Worm (Caenorhabditis elegans) whole organism, young adult: Measurements from ENCODE around the gene F11A5.9.

Experiments used
- B0336.3 ChIP-seq: fragments of 200-800 bp; sonication (Bioruptor generic); IDR thresholded peaks from 2 replicates; pipeline ENCODE4 v1.3.6; 2022; ENCODE audit warnings: missing genetic modification characterization, missing compliant biosample characterization
- F22D6.2 ChIP-seq: sonication (generic microtip); optimal IDR thresholded peaks from 2 replicates; lab custom pipeline; 2016; ENCODE audit warnings: mild to moderate bottlenecking, missing genetic modification characterization, missing compliant biosample characterization
- F55B11.4 ChIP-seq: sonication (generic microtip); optimal IDR thresholded peaks from 2 replicates; lab custom pipeline; 2016; ENCODE audit warnings: missing compliant biosample characterization, missing genetic modification characterization, borderline replicate concordance; ENCODE audit not compliant: insufficient read depth
- K11D2.4 ChIP-seq: fragments of 200-800 bp; sonication (Bioruptor generic); IDR thresholded peaks from 2 replicates; pipeline ENCODE4 v1.3.6; 2022; ENCODE audit warnings: missing genetic modification reagents, missing genetic modification characterization, missing compliant biosample characterization
- Y53G8AR.9 ChIP-seq: fragments of 200-800 bp; sonication (Bioruptor generic); conservative IDR thresholded peaks from 2 replicates; pipeline ENCODE4 v1.3.6; 2022; ENCODE audit warnings: missing genetic modification reagents, missing genetic modification characterization, missing compliant biosample characterization
- Y67H2A.10 ChIP-seq: fragments of 200-800 bp; sonication (Bioruptor generic); conservative IDR thresholded peaks from 2 replicates; pipeline ENCODE4 v1.3.6; 2022; ENCODE audit warnings: missing genetic modification reagents, missing genetic modification characterization, missing compliant biosample characterization
- Y95B8A.8 ChIP-seq: fragments of 200-800 bp; sonication (Bioruptor generic); IDR thresholded peaks from 2 replicates; pipeline ENCODE4 v1.3.6; 2022; ENCODE audit warnings: missing genetic modification reagents, missing genetic modification characterization, missing compliant biosample characterization
- akir-1 ChIP-seq: fragments of 200-800 bp; sonication (Bioruptor generic); optimal IDR thresholded peaks from 2 replicates; lab custom pipeline; 2018; ENCODE audit warnings: mild to moderate bottlenecking, missing genetic modification characterization, moderate library complexity, missing compliant biosample characterization
- attf-6 ChIP-seq: fragments of 200-800 bp; sonication (Bioruptor generic); IDR thresholded peaks from 2 replicates; pipeline ENCODE4 v1.3.6; 2022; ENCODE audit warnings: missing genetic modification reagents, missing genetic modification characterization, missing compliant biosample characterization
- ccch-3 ChIP-seq: fragments of 200-800 bp; sonication (Bioruptor generic); optimal IDR thresholded peaks from 2 replicates; lab custom pipeline; 2018; ENCODE audit warnings: mild to moderate bottlenecking, missing genetic modification characterization, missing compliant biosample characterization
- cebp-1 ChIP-seq, 2 experiments: fragments of 200-800 bp in 1 of 2; sonication (Bioruptor generic) in 1 of 2; sonication (generic microtip) in 1 of 2; IDR thresholded peaks in 1 of 2; optimal IDR thresholded peaks in 1 of 2; 2 replicates each; pipeline versions ENCODE4 v1.3.6 to Lab custom; 2017 to 2022; ENCODE audit warnings: missing compliant biosample characterization in 2 of 2, missing genetic modification characterization in 2 of 2, mild to moderate bottlenecking in 1 of 2, missing genetic modification reagents in 1 of 2, moderate library complexity in 1 of 2
- ceh-100 ChIP-seq: fragments of 200-800 bp; sonication (Bioruptor generic); IDR thresholded peaks from 2 replicates; pipeline ENCODE4 v1.3.6; 2022; ENCODE audit warnings: missing genetic modification reagents, missing genetic modification characterization, missing compliant biosample characterization
- ceh-91 ChIP-seq: fragments of 200-800 bp; sonication (Bioruptor generic); IDR thresholded peaks from 2 replicates; pipeline ENCODE4 v1.3.6; 2022; ENCODE audit warnings: missing genetic modification reagents, missing genetic modification characterization, missing compliant biosample characterization
- die-1 ChIP-seq: sonication (generic microtip); optimal IDR thresholded peaks from 2 replicates; lab custom pipeline; 2016; ENCODE audit warnings: missing genotype, mild to moderate bottlenecking, missing genetic modification characterization, missing compliant biosample characterization
- dpl-1 ChIP-seq: fragments of 150-350 bp; optimal IDR thresholded peaks from 2 replicates; lab custom pipeline; 2014; ENCODE audit warnings: missing biosample characterization, missing genetic modification reagents, missing genetic modification characterization
- efl-1 ChIP-seq: fragments of 150-350 bp; optimal IDR thresholded peaks from 2 replicates; lab custom pipeline; 2014; ENCODE audit warnings: missing biosample characterization, missing genetic modification reagents, missing genetic modification characterization
- egl-44 ChIP-seq: fragments of 200-800 bp; sonication (Bioruptor generic); IDR thresholded peaks from 2 replicates; pipeline ENCODE4 v1.3.6; 2022; ENCODE audit warnings: missing genetic modification reagents, missing genetic modification characterization, missing compliant biosample characterization
- egrh-3 ChIP-seq: fragments of 200-800 bp; sonication (Bioruptor generic); IDR thresholded peaks from 2 replicates; pipeline ENCODE4 v1.3.6; 2022; ENCODE audit warnings: missing genetic modification reagents, missing genetic modification characterization, missing compliant biosample characterization
- ekl-4 ChIP-seq: fragments of 200-800 bp; sonication (Bioruptor generic); IDR thresholded peaks from 2 replicates; pipeline ENCODE4 v1.3.6; 2022; ENCODE audit warnings: missing genetic modification reagents, missing genetic modification characterization, missing compliant biosample characterization
- hlh-12 ChIP-seq: sonication (generic microtip); optimal IDR thresholded peaks from 2 replicates; lab custom pipeline; 2016; ENCODE audit warnings: missing genetic modification characterization, missing compliant biosample characterization
- hmg-20 ChIP-seq: fragments of 200-800 bp; sonication (Bioruptor generic); IDR thresholded peaks from 2 replicates; pipeline ENCODE4 v1.3.6; 2022; ENCODE audit warnings: missing genetic modification reagents, missing genetic modification characterization, missing compliant biosample characterization
- hrde-1 ChIP-seq: sonication (generic microtip); optimal IDR thresholded peaks from 2 replicates; lab custom pipeline; 2016; ENCODE audit warnings: missing genetic modification characterization, mild to moderate bottlenecking, missing compliant biosample characterization, moderate library complexity, missing genotype, missing genetic modification reagents, borderline replicate concordance
- let-526 ChIP-seq: fragments of 200-800 bp; sonication (Bioruptor generic); IDR thresholded peaks from 2 replicates; pipeline ENCODE4 v1.3.6; 2022; ENCODE audit warnings: missing genetic modification reagents, missing genetic modification characterization, missing compliant biosample characterization
- let-607 ChIP-seq, 2 experiments: fragments of 200-800 bp in 1 of 2; sonication (Bioruptor generic) in 1 of 2; sonication (generic microtip) in 1 of 2; optimal IDR thresholded peaks; 2 replicates each; lab custom pipeline; 2016 to 2018; ENCODE audit warnings: mild to moderate bottlenecking in 2 of 2, missing compliant biosample characterization in 2 of 2, missing genetic modification characterization in 2 of 2, moderate library complexity in 2 of 2, missing genotype in 1 of 2
- lin-26 ChIP-seq: fragments of 200-800 bp; sonication (Bioruptor generic); IDR thresholded peaks from 2 replicates; pipeline ENCODE4 v1.3.6; 2022; ENCODE audit warnings: missing genetic modification reagents, missing genetic modification characterization, missing compliant biosample characterization
- lin-35 ChIP-seq, 3 experiments: fragments of 150-350 bp in 2 of 3; sonication (generic microtip) in 1 of 3; optimal IDR thresholded peaks; 2 replicates each; lab custom pipeline; 2014 to 2018; ENCODE audit warnings: missing biosample characterization in 3 of 3, missing genetic modification characterization in 3 of 3, missing genetic modification reagents in 3 of 3
- madf-3 ChIP-seq: fragments of 200-800 bp; sonication (Bioruptor generic); IDR thresholded peaks from 2 replicates; pipeline ENCODE4 v1.3.6; 2022; ENCODE audit warnings: missing genetic modification reagents, missing genetic modification characterization, missing compliant biosample characterization
- mxl-1 ChIP-seq: sonication (generic microtip); optimal IDR thresholded peaks from 2 replicates; lab custom pipeline; 2016; ENCODE audit warnings: missing genetic modification characterization, missing compliant biosample characterization
- nhr-179 ChIP-seq: sonication (generic microtip); optimal IDR thresholded peaks from 2 replicates; lab custom pipeline; 2016; ENCODE audit warnings: mild to moderate bottlenecking, missing genetic modification characterization, missing compliant biosample characterization
- pbrm-1 ChIP-seq: fragments of 200-800 bp; sonication (Bioruptor generic); IDR thresholded peaks from 2 replicates; pipeline ENCODE4 v1.3.6; 2022; ENCODE audit warnings: missing genetic modification reagents, missing genetic modification characterization, missing compliant biosample characterization
- rcor-1 ChIP-seq: fragments of 200-800 bp; sonication (Bioruptor generic); IDR thresholded peaks from 2 replicates; pipeline ENCODE4 v1.3.6; 2022; ENCODE audit warnings: missing genetic modification reagents, missing genetic modification characterization, missing compliant biosample characterization
- rec-8 ChIP-seq, 2 experiments: sonication (generic microtip); optimal IDR thresholded peaks; 2 replicates each; lab custom pipeline; 2016; ENCODE audit warnings: mild to moderate bottlenecking in 2 of 2, missing genetic modification characterization in 2 of 2, missing genetic modification reagents in 2 of 2, missing genotype in 2 of 2, missing biosample characterization in 1 of 2, missing compliant biosample characterization in 1 of 2, moderate library complexity in 1 of 2
- rpc-1 ChIP-seq, 2 experiments: fragments of 150-350 bp in 1 of 2; sonication (generic microtip) in 1 of 2; optimal IDR thresholded peaks; 2 replicates each; lab custom pipeline; 2014 to 2018; ENCODE audit warnings: missing biosample characterization in 1 of 2, missing genetic modification characterization in 1 of 2, missing genetic modification reagents in 1 of 2, missing genotype in 1 of 2
- sea-2 ChIP-seq: fragments of 200-800 bp; sonication (Bioruptor generic); IDR thresholded peaks from 2 replicates; pipeline ENCODE4 v1.3.6; 2022; ENCODE audit warnings: missing genetic modification characterization, missing compliant biosample characterization
- snpc-4 ChIP-seq, 5 experiments: fragments of 150-350 bp in 1 of 5; sonication (generic microtip) in 4 of 5; optimal IDR thresholded peaks; 2 replicates each; lab custom pipeline; 2014 to 2018; ENCODE audit warnings: missing genetic modification characterization in 5 of 5, missing biosample characterization in 3 of 5, antibody characterized with exemption in 2 of 5, mild to moderate bottlenecking in 2 of 5, missing compliant biosample characterization in 2 of 5, missing genotype in 2 of 5, moderate library complexity in 2 of 5, missing genetic modification reagents in 1 of 5
- zfh-2 ChIP-seq: fragments of 200-800 bp; sonication (Bioruptor generic); conservative IDR thresholded peaks from 2 replicates; pipeline ENCODE4 v1.3.6; 2022; ENCODE audit warnings: missing genetic modification reagents, missing genetic modification characterization, missing compliant biosample characterization
- zim-3 ChIP-seq: sonication (generic microtip); optimal IDR thresholded peaks from 2 replicates; lab custom pipeline; 2017; ENCODE audit warnings: mild to moderate bottlenecking, missing genetic modification characterization, moderate library complexity, missing compliant biosample characterization
- ztf-18 ChIP-seq: sonication (generic microtip); optimal IDR thresholded peaks from 2 replicates; lab custom pipeline; 2016; ENCODE audit warnings: missing genotype, mild to moderate bottlenecking, missing genetic modification characterization, missing compliant biosample characterization
- ztf-26 ChIP-seq: sonication (generic microtip); optimal IDR thresholded peaks from 2 replicates; lab custom pipeline; 2017; ENCODE audit warnings: missing genetic modification characterization, missing compliant biosample characterization

The F11A5.9 gene

ce11 chrV:16202618-16203017 lies 12.1 kb upstream of the F11A5.9 start, which contains the start of gene F11A5.18 (continued):
- TF ChIP-seq snpc-4 (GFP tag; optimal IDR thresholded peaks at IDR 0.05; lab: Kevin White, UChicago) (no peak), snpc-4 (tag; optimal IDR thresholded peaks at IDR 0.05; lab: Kevin White, UChicago) (no peak)
- TF ChIP-seq, all 124 proteins: peak for 0

DNA sequence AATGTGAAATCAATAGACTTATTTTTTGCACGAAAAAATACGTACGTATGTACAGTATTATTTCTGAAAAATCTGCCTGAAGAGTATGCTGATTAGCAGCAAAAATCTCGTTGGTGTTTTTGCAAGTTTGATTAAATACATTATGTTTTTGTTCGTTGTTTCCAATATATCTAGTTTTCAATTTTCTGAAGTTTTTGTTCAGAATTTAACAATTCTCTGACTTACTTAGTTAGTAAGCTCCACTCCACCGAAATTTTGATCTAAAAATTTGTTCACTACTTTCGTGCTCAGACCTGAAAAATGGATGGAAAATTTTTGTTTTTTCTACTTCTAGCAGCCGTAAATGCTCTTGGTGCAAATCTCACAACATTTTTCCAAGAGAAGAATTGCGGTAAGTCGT lies 9.8 kb upstream of the F11A5.9 start, which contains the start of gene irld-26:
Gene irld-26, plus strand, starts transcription at position 301 of the 400 bp plus-strand sequence.
- TF ChIP-seq snpc-4 (GFP tag; optimal IDR thresholded peaks at IDR 0.05; lab: Kevin White, UChicago) (no peak), snpc-4 (tag; optimal IDR thresholded peaks at IDR 0.05; lab: Kevin White, UChicago) (no peak), egrh-3 (GFP tag; lab: Robert Waterston, UW) (no peak), hlh-12 (tag; lab: Kevin White, UChicago) (no peak), ccch-3 (GFP tag; lab: Kevin White, UChicago) (no peak), egl-44 (no peak), pbrm-1 (GFP tag; lab: Robert Waterston, UW) (no peak), mxl-1 (no peak), F22D6.2 (no peak), cebp-1 (GFP tag; IDR thresholded peaks at IDR 0.05; lab: Robert Waterston, UW) (no peak), cebp-1 (tag; optimal IDR thresholded peaks at IDR 0.05; lab: Kevin White, UChicago) (no peak), B0336.3 (GFP tag; lab: Robert Waterston, UW) (no peak), hrde-1 (no peak), ztf-18 (tag; lab: Kevin White, UChicago) (no peak), die-1 (tag; lab: Kevin White, UChicago) (no peak), lin-35 (GFP tag; optimal IDR thresholded peaks at IDR 0.05; lab: Kevin White, UChicago) (no peak)
- TF ChIP-seq, all 124 proteins: peak for 0

ce11 chrV:16209837-16210236 lies 4.9 kb upstream of the F11A5.9 start, which contains the start of gene oac-15:
TSS of gene oac-15 (minus strand) at chrV:16209937.
- TF ChIP-seq Y53G8AR.9 (GFP tag; lab: Robert Waterston, UW) (no peak), let-607 (tag; optimal IDR thresholded peaks at IDR 0.05; lab: Kevin White, UChicago) (no peak), hlh-12 (tag; lab: Kevin White, UChicago) (no peak), rec-8 (tag; optimal IDR thresholded peaks at IDR 0.05; lab: Kevin White, UChicago) (no peak), let-526 (GFP tag; lab: Robert Waterston, UW) (no peak), ekl-4 (no peak), efl-1 (GFP tag; lab: Kevin White, UChicago) (no peak)

DNA sequence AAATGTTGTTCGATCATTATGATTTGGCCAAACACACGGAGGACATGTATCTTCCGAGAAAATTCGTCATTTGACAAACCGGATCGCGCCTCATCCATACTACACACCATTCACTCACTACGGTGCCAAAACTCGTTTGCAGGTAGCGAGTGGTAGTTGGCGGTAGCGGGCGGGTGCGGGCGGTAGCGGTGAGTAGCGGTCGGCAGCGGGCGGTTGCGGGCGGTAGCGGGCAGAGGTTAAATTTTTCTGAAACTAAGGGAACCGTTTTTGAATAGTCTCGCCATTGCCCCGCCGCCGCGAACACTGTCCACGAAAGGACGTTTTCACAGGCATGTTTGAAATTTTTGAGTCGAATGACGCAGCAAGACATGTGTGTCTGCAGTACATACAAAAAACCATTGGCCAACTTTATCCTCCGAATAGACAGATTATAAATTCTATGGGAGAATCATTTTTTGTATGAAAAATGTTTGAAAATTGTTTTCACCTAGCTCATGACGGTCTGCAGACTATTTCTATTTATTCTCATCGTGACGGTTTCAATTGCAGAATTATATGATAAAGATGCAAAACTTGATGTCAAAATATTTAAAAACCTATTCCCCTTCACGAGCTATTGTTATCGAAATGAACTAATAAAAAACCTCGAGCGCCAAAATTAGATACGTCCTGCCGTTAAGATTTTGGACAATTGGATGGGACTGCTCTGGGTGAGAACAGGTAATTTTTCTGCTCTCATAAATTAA lies 4.3 kb upstream of the F11A5.9 start, which contains the start of gene F11A5.16:
Gene F11A5.16, plus strand, starts transcription at position 696 of the 746 bp plus-strand sequence.
- TF ChIP-seq Y67H2A.10 (GFP tag; lab: Robert Waterston, UW) (no peak), hrde-1 (no peak), rpc-1 (optimal IDR thresholded peaks at IDR 0.05; lab: Kevin White, UChicago) (no peak), rpc-1 (tag; optimal IDR thresholded peaks at IDR 0.05; lab: Kevin White, UChicago) (no peak), zfh-2 (GFP tag; lab: Robert Waterston, UW) (peak; percentile 76), attf-6 (no peak), rcor-1 (GFP tag; lab: Robert Waterston, UW) (no peak), hmg-20 (GFP tag; lab: Robert Waterston, UW) (no peak), Y95B8A.8 (no peak)

ce11 chrV:16211713-16212112 lies 3.0 kb upstream of the F11A5.9 start:
- TF ChIP-seq F55B11.4 (tag; lab: Kevin White, UChicago) (no peak), ceh-100 (GFP tag; lab: Robert Waterston, UW) (no peak), ztf-26 (tag; lab: Kevin White, UChicago) (no peak), akir-1 (GFP tag; lab: Kevin White, UChicago) (no peak), K11D2.4 (no peak), madf-3 (GFP tag; lab: Robert Waterston, UW) (no peak), hlh-12 (tag; lab: Kevin White, UChicago) (no peak), sea-2 (GFP tag; lab: Robert Waterston, UW) (no peak), nhr-179 (no peak), dpl-1 (GFP tag; lab: Kevin White, UChicago) (no peak), egl-44 (no peak), zim-3 (tag; lab: Kevin White, UChicago) (no peak), lin-26 (GFP tag; lab: Robert Waterston, UW) (no peak), ceh-91 (GFP tag; lab: Robert Waterston, UW) (no peak)
